Fruit fly (Drosophila melanogaster): ENCODE data around the gene Mst57Da.

The Mst57Da gene

DNA sequence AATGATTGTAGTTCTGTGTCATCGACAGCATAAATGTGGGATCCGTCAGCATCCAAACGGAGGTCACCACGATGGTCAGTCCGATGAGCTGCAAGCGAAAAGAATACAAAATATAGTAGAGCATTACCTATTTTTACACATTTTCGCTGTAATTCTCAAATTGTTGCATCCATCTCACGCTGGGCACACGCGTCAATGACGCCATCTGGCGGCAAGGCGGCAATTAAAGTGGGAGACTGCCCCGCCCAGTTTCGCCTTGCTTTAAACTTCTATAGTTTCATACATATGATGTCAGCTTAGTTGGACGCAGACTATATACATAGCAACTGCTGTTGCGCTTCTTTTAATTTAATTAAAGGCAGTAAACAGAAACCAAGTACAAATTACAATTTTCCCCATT lies 44.9 kb upstream of the Mst57Da start:
- TF ChIP-seq Snoo (tag; optimal IDR thresholded peaks at IDR 0.05) = no peak
- no peak for TF ChIP-seq CG8301 (tag; optimal IDR thresholded peaks at IDR 0.05)
- TF ChIP-seq rn (GFP tag; IDR thresholded peaks at IDR 0.05) = no peak
- no peak for TF ChIP-seq CG8159 (tag; optimal IDR thresholded peaks at IDR 0.05)
- TF ChIP-seq CG9948 (tag; optimal IDR thresholded peaks at IDR 0.05) = no peak
- no peak for TF ChIP-seq CG4496 (GFP tag; IDR thresholded peaks at IDR 0.05)
- TF ChIP-seq CG12605 (GFP tag; IDR thresholded peaks at IDR 0.05) = no peak
- TF ChIP-seq CG15710 (tag; optimal IDR thresholded peaks at IDR 0.05) = no peak
- no peak for TF ChIP-seq CG14655 (GFP tag; optimal IDR thresholded peaks at IDR 0.05)
- TF ChIP-seq CG10348 (GFP tag; IDR thresholded peaks at IDR 0.05) = no peak
- no peak for TF ChIP-seq CG13204 (GFP tag; optimal IDR thresholded peaks at IDR 0.05)
- TF ChIP-seq CG34367 (tag; optimal IDR thresholded peaks at IDR 0.05) = no peak
- no peak for TF ChIP-seq gl (tag; optimal IDR thresholded peaks at IDR 0.05)
- no peak for TF ChIP-seq CG32121 (GFP tag; IDR thresholded peaks at IDR 0.05)
- no peak for TF ChIP-seq Ets98B (GFP tag; IDR thresholded peaks at IDR 0.05)
- TF ChIP-seq fd96Ca (GFP tag; IDR thresholded peaks at IDR 0.05) = no peak

dm6 chr3R:25870389-25870788 lies 38.7 kb upstream of the Mst57Da start:
- TF ChIP-seq Pif1A (GFP tag; optimal IDR thresholded peaks at IDR 0.05) (no peak), CG32121 (GFP tag; IDR thresholded peaks at IDR 0.05) (no peak), CG4496 (GFP tag; IDR thresholded peaks at IDR 0.05) (no peak), CG9948 (tag; optimal IDR thresholded peaks at IDR 0.05) (no peak), CG12605 (GFP tag; IDR thresholded peaks at IDR 0.05) (no peak), CG8159 (tag; optimal IDR thresholded peaks at IDR 0.05) (no peak), CG13204 (GFP tag; optimal IDR thresholded peaks at IDR 0.05) (no peak), CG17806 (tag; optimal IDR thresholded peaks at IDR 0.05) (no peak), CG34367 (tag; optimal IDR thresholded peaks at IDR 0.05) (no peak), D1 (tag; optimal IDR thresholded peaks at IDR 0.05) (no peak), Ets98B (GFP tag; IDR thresholded peaks at IDR 0.05) (no peak), Pif1B (GFP tag; optimal IDR thresholded peaks at IDR 0.05) (no peak), CG15710 (tag; optimal IDR thresholded peaks at IDR 0.05) (no peak), CG14655 (GFP tag; optimal IDR thresholded peaks at IDR 0.05) (no peak), Snoo (tag; optimal IDR thresholded peaks at IDR 0.05) (no peak), rn (GFP tag; IDR thresholded peaks at IDR 0.05) (no peak), EcR (GFP tag; optimal IDR thresholded peaks at IDR 0.05) (no peak)

DNA sequence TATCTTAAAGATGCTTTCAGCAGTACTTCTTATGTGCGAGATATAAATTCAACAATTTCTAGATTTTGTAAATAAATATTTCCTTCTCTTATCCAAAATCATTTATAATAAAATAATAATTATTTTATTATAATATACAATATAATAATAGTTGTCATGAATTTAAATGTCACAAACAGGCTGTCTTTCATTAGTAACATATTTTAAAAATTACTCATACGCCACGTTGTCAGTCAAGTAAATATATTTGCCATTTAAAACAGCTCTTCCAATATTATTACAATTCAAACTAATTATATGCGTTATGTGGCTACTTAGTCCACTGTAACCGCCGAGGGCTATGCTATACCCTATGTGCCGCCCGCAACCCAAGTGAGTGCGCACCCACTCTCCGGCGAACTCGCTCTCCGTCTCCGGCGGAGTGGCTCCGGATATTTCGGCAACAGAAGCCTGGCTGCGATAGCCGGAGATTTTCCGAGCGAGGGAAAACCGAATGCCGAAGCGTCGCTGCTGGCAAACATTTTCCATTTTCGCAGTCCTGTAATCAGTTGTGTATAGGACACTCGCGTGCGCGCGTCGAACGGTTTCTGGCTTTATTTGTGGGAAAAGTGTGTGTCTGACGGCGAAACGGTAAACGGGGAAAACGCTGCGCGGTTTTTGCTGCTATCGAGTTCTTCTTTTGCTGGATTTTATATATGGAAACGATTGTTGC lies 24.1 kb upstream of the Mst57Da start, which contains the start of gene CG5890:
Gene CG5890, plus strand, starts transcription at position 561 of the 712 bp plus-strand sequence.
- TF ChIP-seq CG8301 (tag; optimal IDR thresholded peaks at IDR 0.05) (peak; percentile 9), Snoo (tag; optimal IDR thresholded peaks at IDR 0.05) (no peak), CG9948 (tag; optimal IDR thresholded peaks at IDR 0.05) (no peak), rn (GFP tag; IDR thresholded peaks at IDR 0.05) (no peak), CG8159 (tag; optimal IDR thresholded peaks at IDR 0.05) (peak; percentile 49), CG17806 (tag; optimal IDR thresholded peaks at IDR 0.05) (no peak), gl (tag; optimal IDR thresholded peaks at IDR 0.05) (no peak), CG14655 (GFP tag; optimal IDR thresholded peaks at IDR 0.05) (peak; percentile 39), CG4496 (GFP tag; IDR thresholded peaks at IDR 0.05) (no peak), CG10348 (GFP tag; IDR thresholded peaks at IDR 0.05) (no peak), Pif1B (GFP tag; optimal IDR thresholded peaks at IDR 0.05) (no peak), CG15710 (tag; optimal IDR thresholded peaks at IDR 0.05) (no peak), fd96Ca (GFP tag; IDR thresholded peaks at IDR 0.05) (no peak)

dm6 chr3R:25854825-25855224 lies 23.1 kb upstream of the Mst57Da start:
- TF ChIP-seq Ets98B (GFP tag; IDR thresholded peaks at IDR 0.05) (0 out of 2 replicates have a peak, but pooled peaks have one; percentile 14), EcR (GFP tag; optimal IDR thresholded peaks at IDR 0.05) (no peak), Pif1B (GFP tag; optimal IDR thresholded peaks at IDR 0.05) (no peak), CG15710 (tag; optimal IDR thresholded peaks at IDR 0.05) (peak; percentile 0), CG17806 (tag; optimal IDR thresholded peaks at IDR 0.05) (peak; percentile 38), CG8159 (tag; optimal IDR thresholded peaks at IDR 0.05) (peak; percentile 31), CG32121 (GFP tag; IDR thresholded peaks at IDR 0.05) (0 out of 2 replicates have a peak, but pooled peaks have one; percentile 26), Snoo (tag; optimal IDR thresholded peaks at IDR 0.05) (no peak)

DNA sequence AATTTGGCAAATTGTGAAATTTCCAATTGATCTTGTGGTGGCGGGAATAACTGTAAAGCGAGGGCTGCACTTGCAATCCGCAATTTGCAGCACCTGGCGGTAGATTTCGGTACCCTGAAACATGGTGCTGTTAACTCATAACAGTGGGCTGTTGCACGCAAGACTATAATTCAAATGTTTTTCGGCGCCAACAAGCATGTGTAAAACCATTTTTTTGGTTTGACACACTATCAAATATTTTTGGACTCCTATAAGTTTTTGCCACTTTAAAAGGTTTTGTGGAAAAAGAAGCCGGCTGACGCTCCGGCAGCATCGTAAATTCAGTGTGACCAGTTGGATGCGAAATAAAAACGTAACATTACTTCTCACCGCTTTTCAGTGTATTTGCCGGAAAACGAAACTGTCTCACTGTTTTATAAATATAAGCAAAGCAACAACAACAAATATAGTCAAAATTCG lies 19.6 kb upstream of the Mst57Da start, which contains the start of the genes CG14545 and CG5886:
Gene CG14545, minus strand, starts transcription at position 68 of the 459 bp plus-strand sequence.
Gene CG5886, plus strand, starts transcription at position 409 of the 459 bp plus-strand sequence.
- TF ChIP-seq CG13204 (GFP tag; optimal IDR thresholded peaks at IDR 0.05) = no peak
- no peak for TF ChIP-seq CG8159 (tag; optimal IDR thresholded peaks at IDR 0.05)
- no peak for TF ChIP-seq CG9948 (tag; optimal IDR thresholded peaks at IDR 0.05)
- TF ChIP-seq CG32121 (GFP tag; IDR thresholded peaks at IDR 0.05) = no peak
- no peak for TF ChIP-seq rn (GFP tag; IDR thresholded peaks at IDR 0.05)
- no peak for TF ChIP-seq CG17806 (tag; optimal IDR thresholded peaks at IDR 0.05)
- TF ChIP-seq CG8301 (tag; optimal IDR thresholded peaks at IDR 0.05) = no peak
- no peak for TF ChIP-seq CG10348 (GFP tag; IDR thresholded peaks at IDR 0.05)
- no peak for TF ChIP-seq EcR (GFP tag; optimal IDR thresholded peaks at IDR 0.05)
- TF ChIP-seq Pif1A (GFP tag; optimal IDR thresholded peaks at IDR 0.05) = no peak
- no peak for TF ChIP-seq Ets98B (GFP tag; IDR thresholded peaks at IDR 0.05)
- TF ChIP-seq CG4496 (GFP tag; IDR thresholded peaks at IDR 0.05) = no peak
- no peak for TF ChIP-seq CG15710 (tag; optimal IDR thresholded peaks at IDR 0.05)
- no peak for TF ChIP-seq D1 (tag; optimal IDR thresholded peaks at IDR 0.05)
- no peak for TF ChIP-seq CG14655 (GFP tag; optimal IDR thresholded peaks at IDR 0.05)
- no peak for TF ChIP-seq gl (tag; optimal IDR thresholded peaks at IDR 0.05)
- no peak for TF ChIP-seq CG12605 (GFP tag; IDR thresholded peaks at IDR 0.05)
